Worm (Caenorhabditis elegans): ENCODE results near the gene F56A8.4.

Gene F56A8.4

DNA sequence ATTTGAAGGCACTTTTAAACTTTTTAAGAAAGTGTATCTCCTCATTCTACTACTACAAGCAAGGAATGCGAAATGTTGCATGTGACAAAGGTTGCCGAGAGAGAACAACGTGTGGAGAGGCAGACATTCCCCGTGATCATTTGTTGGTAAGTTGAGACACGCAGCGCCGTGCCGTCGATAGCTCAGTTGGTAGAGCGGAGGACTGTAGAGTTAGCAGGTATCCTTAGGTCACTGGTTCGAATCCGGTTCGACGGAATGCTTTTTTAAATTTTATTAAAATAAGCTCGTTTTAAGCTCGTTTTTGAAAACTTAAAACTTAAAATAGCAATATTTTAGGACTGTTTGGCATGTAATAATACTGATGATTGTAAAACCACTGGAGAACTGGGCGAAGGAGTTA lies 38.7 kb upstream of the F56A8.4 start (continued):
- no peak for TF ChIP-seq C34B4.2 (tag; optimal IDR thresholded peaks at IDR 0.05)
- no peak for TF ChIP-seq jun-1 (tag; optimal IDR thresholded peaks at IDR 0.05)
- peak; percentile 48 for TF ChIP-seq snu-23 (GFP tag; optimal IDR thresholded peaks at IDR 0.05)
- TF ChIP-seq ceh-90 (tag; optimal IDR thresholded peaks at IDR 0.05), result no peak
- TF ChIP-seq unc-62 (GFP tag; optimal IDR thresholded peaks at IDR 0.05), result no peak
- no peak for TF ChIP-seq rnt-1 (tag; optimal IDR thresholded peaks at IDR 0.05)
- no peak for TF ChIP-seq blmp-1 (tag; optimal IDR thresholded peaks at IDR 0.05)
- TF ChIP-seq nhr-28 (tag; optimal IDR thresholded peaks at IDR 0.05), result no peak
- TF ChIP-seq C16A3.4 (tag; optimal IDR thresholded peaks at IDR 0.05), result no peak

- TF ChIP-seq lsy-2 (tag; optimal IDR thresholded peaks at IDR 0.05) (peak in 1 of 2 experiments; percentile 35), nhr-90 (tag; optimal IDR thresholded peaks at IDR 0.05; ENCODE audit: poor library complexity) (peak; percentile 41), ets-5 (GFP tag; IDR thresholded peaks at IDR 0.05) (no peak), snu-23 (GFP tag; optimal IDR thresholded peaks at IDR 0.05) (peak; percentile 60), dsc-1 (tag; optimal IDR thresholded peaks at IDR 0.05) (peak; percentile 24), nhr-19 (GFP tag; conservative IDR thresholded peaks at IDR 0.05) (peak; percentile 22; the same call in 1 of the 2 replicates), jun-1 (tag; optimal IDR thresholded peaks at IDR 0.05) (peak; percentile 11), dpl-1 (GFP tag; optimal IDR thresholded peaks at IDR 0.05) (peak in 2 of 3 experiments; percentile 23 to 30), nhr-20 (tag; optimal IDR thresholded peaks at IDR 0.05) (peak; percentile 20), efl-1 (optimal IDR thresholded peaks at IDR 0.05) (peak; percentile 11 to 30), efl-1 (GFP tag; optimal IDR thresholded peaks at IDR 0.05 in 1 of 2) (peak; percentile 9 to 94), lin-35 (GFP tag; optimal IDR thresholded peaks at IDR 0.05) (peak in 1 of 2 experiments; percentile 43), tbx-2 (tag; optimal IDR thresholded peaks at IDR 0.05) (peak; percentile 4), fkh-4 (tag; optimal IDR thresholded peaks at IDR 0.05; ENCODE audit: borderline replicate concordance) (no peak), ceh-82 (tag; optimal IDR thresholded peaks at IDR 0.05) (peak in 1 of 3 experiments; percentile 20), ceh-88 (GFP tag; IDR thresholded peaks at IDR 0.05) (no peak), mab-9 (GFP tag; IDR thresholded peaks at IDR 0.05) (no peak), mdl-1 (tag; optimal IDR thresholded peaks at IDR 0.05) (peak in 1 of 2 experiments; percentile 4), nhr-84 (tag; optimal IDR thresholded peaks at IDR 0.05) (no peak), C16A3.4 (tag; optimal IDR thresholded peaks at IDR 0.05) (peak; percentile 20), nhr-47 (tag; optimal IDR thresholded peaks at IDR 0.05) (peak; percentile 45), lin-13 (GFP tag; optimal IDR thresholded peaks at IDR 0.05) (peak; percentile 9), rnt-1 (tag; optimal IDR thresholded peaks at IDR 0.05) (peak; percentile 53)
These were observed 38.1 kb upstream of the F56A8.4 start for ce11 chrIII:13225019-13225418.

DNA sequence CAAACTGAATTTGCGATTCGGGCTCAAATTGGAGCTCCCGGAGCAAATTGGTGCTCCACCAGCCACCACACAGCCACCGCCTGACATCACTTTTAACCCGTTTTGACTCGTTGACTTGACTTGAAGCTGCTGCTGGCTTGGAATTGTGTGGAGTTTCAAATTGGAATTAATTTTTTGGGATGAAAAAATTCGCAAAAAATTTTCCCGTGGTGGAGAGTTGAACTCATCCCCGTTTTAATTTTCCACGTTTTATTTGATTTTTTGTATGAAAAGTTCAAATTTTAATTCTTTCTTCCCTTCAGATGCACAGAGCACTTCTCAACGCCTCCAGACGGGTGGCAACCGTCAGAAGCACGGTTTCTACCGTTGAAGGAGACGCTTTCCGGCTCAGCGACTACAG lies 17.8 kb upstream of the F56A8.4 start, which contains the start of gene Y43F4A.4:
TSS of gene Y43F4A.4 (plus strand) at position 301 of the 400 bp plus-strand sequence.
- TF ChIP-seq mab-9 (GFP tag; IDR thresholded peaks at IDR 0.05), result peak; percentile 21; the same call in 1 of the 2 replicates

- TF ChIP-seq isw-1 (GFP tag; IDR thresholded peaks at IDR 0.05) (no peak), nhr-237 (tag; optimal IDR thresholded peaks at IDR 0.05) (no peak), nhr-84 (tag; optimal IDR thresholded peaks at IDR 0.05) (no peak)
These were observed 16.8 kb upstream of the F56A8.4 start, which contains the start of gene anoh-1 for ce11 chrIII:13246265-13246664. Gene anoh-1, plus strand, starts transcription at chrIII:13246565.

DNA sequence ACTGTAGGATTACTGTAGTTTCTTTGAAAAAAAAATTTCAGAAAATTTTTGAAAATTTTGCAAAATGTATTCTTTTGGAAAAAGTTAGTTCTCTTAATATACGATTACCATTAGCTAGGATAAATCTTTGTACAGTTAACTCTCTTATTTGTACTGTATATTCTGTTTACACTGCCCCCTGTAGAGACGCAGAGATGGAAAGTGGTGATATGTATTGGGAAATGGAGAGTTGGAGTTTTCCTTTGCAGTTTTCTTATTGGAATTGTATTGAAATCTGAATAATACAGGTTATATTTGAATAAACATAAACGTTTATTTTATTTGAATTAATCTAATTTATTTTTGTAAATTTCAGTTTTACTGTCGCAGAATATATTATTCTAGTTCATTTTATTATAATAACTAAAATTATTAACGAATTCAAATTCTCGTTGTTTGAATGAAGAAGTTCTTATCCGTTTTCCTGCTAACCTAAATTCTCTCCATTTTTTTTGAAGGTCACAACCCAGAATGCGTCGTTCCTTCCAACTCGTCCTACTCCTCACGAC lies 8.8 kb upstream of the F56A8.4 start, which contains the start of gene F56A8.9:
TSS of gene F56A8.9 (plus strand) at position 498 of the 548 bp plus-strand sequence.
- TF ChIP-seq nhr-90 (tag; optimal IDR thresholded peaks at IDR 0.05; ENCODE audit: poor library complexity), result no peak

DNA sequence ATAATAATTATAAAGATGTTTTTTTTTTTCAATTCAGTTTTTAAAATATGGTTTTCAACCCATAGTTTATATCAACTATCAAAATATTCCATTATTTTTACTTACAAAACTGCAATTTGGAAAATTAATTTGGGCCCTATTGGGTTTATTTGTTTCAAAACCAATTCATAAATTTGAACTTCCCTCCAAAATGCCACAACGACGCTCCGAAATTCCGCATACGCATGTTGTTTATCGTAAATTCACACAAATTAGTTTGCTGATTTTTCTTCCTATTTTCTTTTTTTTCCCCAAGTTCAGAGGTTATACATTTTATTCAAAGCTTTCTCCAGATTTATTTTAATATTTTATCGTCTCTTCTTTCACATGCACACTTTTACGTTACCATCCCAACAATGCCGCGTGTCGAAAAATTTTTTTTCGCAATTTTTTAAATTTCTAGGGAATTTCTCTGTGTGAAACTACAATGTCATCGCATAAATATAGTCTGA lies 6.6 kb upstream of the F56A8.4 start, which contains the start of gene F56A8.3:
TSS of gene F56A8.3 (plus strand) at position 441 of the 491 bp plus-strand sequence.
- TF ChIP-seq hpl-2 (GFP tag; optimal IDR thresholded peaks at IDR 0.05) (peak; percentile 31), hlh-4 (tag; optimal IDR thresholded peaks at IDR 0.05) (no peak), lin-13 (GFP tag; optimal IDR thresholded peaks at IDR 0.05) (peak; percentile 55), mab-9 (GFP tag; IDR thresholded peaks at IDR 0.05) (no peak), vab-15 (tag; optimal IDR thresholded peaks at IDR 0.05) (peak; percentile 84), lsy-2 (tag; optimal IDR thresholded peaks at IDR 0.05) (peak; percentile 83 to 91), lin-39 (tag; optimal IDR thresholded peaks at IDR 0.05) (peak; percentile 82), fos-1 (tag; optimal IDR thresholded peaks at IDR 0.05) (peak; percentile 33), nhr-76 (tag; optimal IDR thresholded peaks at IDR 0.05) (no peak), nhr-84 (tag; optimal IDR thresholded peaks at IDR 0.05) (no peak), irx-1 (tag; optimal IDR thresholded peaks at IDR 0.05) (peak; percentile 60), mdl-1 (tag; optimal IDR thresholded peaks at IDR 0.05) (peak in 1 of 2 experiments; percentile 60), ets-5 (GFP tag; IDR thresholded peaks at IDR 0.05) (no peak), mep-1 (tag; optimal IDR thresholded peaks at IDR 0.05) (peak; percentile 75), ztf-4 (tag; optimal IDR thresholded peaks at IDR 0.05) (peak; percentile 65), nhr-77 (tag; optimal IDR thresholded peaks at IDR 0.05) (peak; percentile 39), fkh-10 (GFP tag; optimal IDR thresholded peaks at IDR 0.05) (no peak), zag-1 (tag; optimal IDR thresholded peaks at IDR 0.05) (no peak)
